Worm (Caenorhabditis elegans) whole organism, young adult: ENCODE measurements around the gene T19H12.3.

Source experiments
- D2030.7 ChIP-seq: fragments of 200-800 bp; sonication (Bioruptor generic); IDR thresholded peaks from 2 replicates; pipeline ENCODE4 v1.3.6; 2022; ENCODE audit warnings: missing genetic modification reagents, missing genetic modification characterization, missing compliant biosample characterization
- attf-3 ChIP-seq: fragments of 200-800 bp; sonication (Bioruptor generic); conservative IDR thresholded peaks from 2 replicates; pipeline ENCODE4 v1.3.6; 2022; ENCODE audit warnings: missing genetic modification reagents, missing genetic modification characterization, missing compliant biosample characterization
- cebp-1 ChIP-seq, 2 experiments: fragments of 200-800 bp in 1 of 2; sonication (Bioruptor generic) in 1 of 2; sonication (generic microtip) in 1 of 2; IDR thresholded peaks in 1 of 2; optimal IDR thresholded peaks in 1 of 2; 2 replicates each; pipeline versions ENCODE4 v1.3.6 to Lab custom; 2017 to 2022; ENCODE audit warnings: missing compliant biosample characterization in 2 of 2, missing genetic modification characterization in 2 of 2, mild to moderate bottlenecking in 1 of 2, missing genetic modification reagents in 1 of 2, moderate library complexity in 1 of 2
- ceh-40 ChIP-seq: fragments of 200-800 bp; sonication (Bioruptor generic); IDR thresholded peaks from 2 replicates; pipeline ENCODE4 v1.3.6; 2022; ENCODE audit warnings: missing genetic modification characterization, missing compliant biosample characterization
- dpl-1 ChIP-seq: fragments of 150-350 bp; optimal IDR thresholded peaks from 2 replicates; lab custom pipeline; 2014; ENCODE audit warnings: missing biosample characterization, missing genetic modification reagents, missing genetic modification characterization
- egl-44 ChIP-seq: fragments of 200-800 bp; sonication (Bioruptor generic); IDR thresholded peaks from 2 replicates; pipeline ENCODE4 v1.3.6; 2022; ENCODE audit warnings: missing genetic modification reagents, missing genetic modification characterization, missing compliant biosample characterization
- ekl-4 ChIP-seq: fragments of 200-800 bp; sonication (Bioruptor generic); IDR thresholded peaks from 2 replicates; pipeline ENCODE4 v1.3.6; 2022; ENCODE audit warnings: missing genetic modification reagents, missing genetic modification characterization, missing compliant biosample characterization
- ets-4 ChIP-seq: fragments of 200-800 bp; sonication (Bioruptor generic); optimal IDR thresholded peaks from 2 replicates; lab custom pipeline; 2018; ENCODE audit warnings: mild to moderate bottlenecking, missing genetic modification characterization, missing compliant biosample characterization
- hmg-20 ChIP-seq: fragments of 200-800 bp; sonication (Bioruptor generic); IDR thresholded peaks from 2 replicates; pipeline ENCODE4 v1.3.6; 2022; ENCODE audit warnings: missing genetic modification reagents, missing genetic modification characterization, missing compliant biosample characterization
- mcd-1 ChIP-seq: fragments of 200-800 bp; sonication (Bioruptor generic); IDR thresholded peaks from 2 replicates; pipeline ENCODE4 v1.3.6; 2022; ENCODE audit warnings: missing genetic modification reagents, missing genetic modification characterization, missing compliant biosample characterization
- nhr-90 ChIP-seq: sonication (generic microtip); optimal IDR thresholded peaks from 2 replicates; lab custom pipeline; 2016; ENCODE audit warnings: missing genotype, mild to moderate bottlenecking, missing genetic modification characterization, missing compliant biosample characterization
- sdz-38 ChIP-seq: sonication (generic microtip); optimal IDR thresholded peaks from 2 replicates; lab custom pipeline; 2016; ENCODE audit warnings: missing genotype, missing genetic modification characterization, missing compliant biosample characterization
- unc-62 ChIP-seq: fragments of 150-350 bp; optimal IDR thresholded peaks from 2 replicates; lab custom pipeline; 2014; ENCODE audit warnings: missing biosample characterization, missing genetic modification reagents, missing genetic modification characterization

DNA sequence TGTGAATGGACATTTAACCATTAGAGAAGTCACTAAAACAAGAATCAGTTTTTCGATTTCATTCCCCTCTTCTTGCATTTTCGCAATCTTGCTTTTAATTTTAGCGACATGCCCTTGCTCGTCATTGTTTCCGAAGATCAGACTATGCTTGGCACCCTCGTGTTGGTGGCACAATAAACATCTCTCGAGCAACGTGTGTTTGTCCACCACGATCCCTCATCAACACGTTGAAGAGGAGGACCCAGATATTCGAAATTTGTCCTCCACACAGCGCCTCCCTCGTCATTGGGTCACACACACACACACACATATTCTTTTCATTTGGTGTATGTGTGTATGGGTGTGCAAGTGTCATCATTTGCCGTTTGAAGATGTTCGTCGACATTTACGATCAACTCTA is 20.1 kb upstream of the T19H12.3 start, which contains the start of gene srd-32:
- TF ChIP-seq unc-62 (GFP tag; lab: Kevin White, UChicago) (no peak), ekl-4 (GFP tag; lab: Robert Waterston, UW) (no peak), D2030.7 (no peak), dpl-1 (no peak), egl-44 (GFP tag; lab: Robert Waterston, UW) (no peak), mcd-1 (GFP tag; lab: Robert Waterston, UW) (no peak), attf-3 (GFP tag; lab: Robert Waterston, UW) (no peak), nhr-90 (tag; lab: Kevin White, UChicago) (no peak), sdz-38 (tag; lab: Kevin White, UChicago) (no peak), ets-4 (GFP tag; lab: Kevin White, UChicago) (no peak), ceh-40 (GFP tag; lab: Robert Waterston, UW) (no peak), cebp-1 (GFP tag; IDR thresholded peaks at IDR 0.05; lab: Robert Waterston, UW) (no peak), cebp-1 (tag; optimal IDR thresholded peaks at IDR 0.05; lab: Kevin White, UChicago) (no peak), hmg-20 (no peak)
